Fruit fly (Drosophila melanogaster) whole organism, pupa: ENCODE data around the gene Acat1.

Source experiments
- CG10348 ChIP-seq: fragments of 200-800 bp; sonication (Bioruptor generic); IDR thresholded peaks from 2 replicates; pipeline ENCODE4 v1.3.6; 2022; ENCODE audit warnings: missing biosample characterization, missing genetic modification characterization
- CG12605 ChIP-seq: fragments of 200-800 bp; sonication (Bioruptor generic); IDR thresholded peaks from 2 replicates; pipeline ENCODE4 v1.3.6; 2022; ENCODE audit warnings: missing biosample characterization, missing genetic modification characterization
- CG13204 ChIP-seq: fragments of 200-800 bp; sonication (Bioruptor generic); optimal IDR thresholded peaks from 2 replicates; lab custom pipeline; 2018; ENCODE audit warnings: missing biosample characterization, mild to moderate bottlenecking, missing genetic modification characterization, moderate library complexity
- CG14655 ChIP-seq: fragments of 200-800 bp; sonication (Bioruptor generic); optimal IDR thresholded peaks from 3 replicates; lab custom pipeline; 2017; ENCODE audit warnings: mild to moderate bottlenecking, missing biosample characterization, missing genetic modification reagents, missing genetic modification characterization
- CG15710 ChIP-seq: fragments of 200-800 bp; sonication (Bioruptor generic); optimal IDR thresholded peaks from 2 replicates; lab custom pipeline; 2018; ENCODE audit warnings: missing biosample characterization, mild to moderate bottlenecking, missing genetic modification characterization, moderate library complexity
- CG32121 ChIP-seq: fragments of 200-800 bp; sonication (Bioruptor generic); IDR thresholded peaks from 2 replicates; pipeline ENCODE4 v1.3.6; 2022; ENCODE audit warnings: missing biosample characterization, missing genetic modification characterization
- CG4496 ChIP-seq: fragments of 200-800 bp; sonication (Bioruptor generic); IDR thresholded peaks from 3 replicates; pipeline ENCODE4 v1.3.6; 2022; ENCODE audit warnings: missing biosample characterization, missing genetic modification characterization
- CG8159 ChIP-seq: fragments of 200-800 bp; sonication (Bioruptor generic); optimal IDR thresholded peaks from 3 replicates; lab custom pipeline; 2018; ENCODE audit warnings: missing biosample characterization, mild to moderate bottlenecking, missing genetic modification characterization, moderate library complexity
- CG9948 ChIP-seq: fragments of 200-800 bp; sonication (Bioruptor generic); optimal IDR thresholded peaks from 2 replicates; lab custom pipeline; 2018; ENCODE audit warnings: missing biosample characterization, mild to moderate bottlenecking, missing genetic modification characterization, moderate library complexity
- D1 ChIP-seq: fragments of 200-800 bp; sonication (Bioruptor generic); optimal IDR thresholded peaks from 2 replicates; lab custom pipeline; 2018; ENCODE audit warnings: missing biosample characterization, mild to moderate bottlenecking, missing genetic modification characterization, moderate library complexity
- Ets98B ChIP-seq: fragments of 200-800 bp; sonication (Bioruptor generic); IDR thresholded peaks from 2 replicates; pipeline ENCODE4 v1.3.6; 2022; ENCODE audit warnings: missing biosample characterization, missing genetic modification characterization
- Pif1A ChIP-seq: fragments of 200-800 bp; sonication (Bioruptor generic); optimal IDR thresholded peaks from 3 replicates; lab custom pipeline; 2016; ENCODE audit warnings: missing biosample characterization, missing genetic modification characterization
- Pif1B ChIP-seq: fragments of 200-800 bp; sonication (Bioruptor generic); optimal IDR thresholded peaks from 3 replicates; lab custom pipeline; 2016; ENCODE audit warnings: missing biosample characterization, missing genetic modification characterization
- gl ChIP-seq: fragments of 200-800 bp; sonication (Bioruptor generic); optimal IDR thresholded peaks from 2 replicates; lab custom pipeline; 2018; ENCODE audit warnings: missing biosample characterization, mild to moderate bottlenecking, missing genetic modification characterization

DNA sequence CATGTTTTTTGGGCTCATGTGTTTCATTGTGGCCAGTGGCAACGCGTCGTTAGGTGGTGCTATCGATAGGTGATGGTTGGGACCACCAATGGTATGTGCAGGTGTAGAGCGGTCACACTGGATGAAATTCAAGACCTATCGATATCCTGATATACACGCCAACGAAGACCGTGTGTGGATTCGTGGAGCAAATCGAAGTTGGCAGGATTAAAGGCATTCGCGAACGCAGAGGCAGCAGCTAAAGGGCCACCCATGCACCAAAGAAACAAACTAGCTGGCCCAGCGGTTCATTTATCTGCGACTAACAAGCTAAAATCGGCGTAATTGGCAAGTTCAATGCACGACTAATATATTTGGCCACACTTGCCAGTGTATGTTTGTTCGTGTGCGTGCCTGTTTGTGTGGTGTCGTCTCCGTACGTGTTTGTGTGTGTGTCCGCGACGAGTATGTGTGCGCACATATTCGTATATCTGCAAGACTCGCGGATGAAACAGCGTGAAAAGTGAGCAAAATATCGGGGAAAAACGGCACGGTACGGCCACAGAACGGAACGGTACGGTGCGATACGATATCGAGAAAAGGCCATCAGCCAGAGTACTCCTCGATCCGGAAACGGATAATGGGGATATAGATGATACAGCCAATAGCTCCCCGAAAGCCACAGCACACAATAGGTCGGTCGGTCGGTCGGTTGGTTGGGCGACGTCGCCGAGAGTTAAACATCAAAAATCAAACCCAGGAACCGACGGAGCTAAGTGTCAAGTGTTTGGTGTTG, 47.4 kb upstream of the Acat1 start, which contains the start of gene Ubr3:
- TF ChIP-seq Pif1B (GFP tag; lab: Kevin White, UChicago) (no peak), CG32121 (GFP tag; lab: Robert Waterston, UW) (no peak), CG13204 (no peak), Pif1A (GFP tag; lab: Kevin White, UChicago) (no peak), CG4496 (GFP tag; lab: Robert Waterston, UW) (peak; percentile 26; the same call in 1 of the 3 replicates), CG10348 (GFP tag; lab: Robert Waterston, UW) (no peak), CG15710 (tag; lab: Kevin White, UChicago) (no peak), gl (tag; lab: Kevin White, UChicago) (no peak), CG9948 (tag; lab: Kevin White, UChicago) (no peak), D1 (tag; lab: Kevin White, UChicago) (no peak), CG8159 (tag; lab: Kevin White, UChicago) (no peak), Ets98B (GFP tag; lab: Robert Waterston, UW) (no peak), CG12605 (GFP tag; lab: Robert Waterston, UW) (no peak), CG14655 (GFP tag; lab: Kevin White, UChicago) (no peak)
